Worm (Caenorhabditis elegans): Measurements from ENCODE around the gene F55E10.1.

- TF ChIP-seq nhr-11 (tag; optimal IDR thresholded peaks at IDR 0.05) = no peak
- TF ChIP-seq nhr-77 (tag; optimal IDR thresholded peaks at IDR 0.05) = no peak
- TF ChIP-seq nfya-1 (tag; optimal IDR thresholded peaks at IDR 0.05; ENCODE audit: insufficient read depth) = no peak
- TF ChIP-seq pqm-1 (tag; optimal IDR thresholded peaks at IDR 0.05) = no peak
- no peak for TF ChIP-seq unc-39 (tag; optimal IDR thresholded peaks at IDR 0.05)
- no peak for TF ChIP-seq snpc-4 (tag; optimal IDR thresholded peaks at IDR 0.05)
- TF ChIP-seq egl-27 (tag; optimal IDR thresholded peaks at IDR 0.05) = no peak
- no peak for TF ChIP-seq fos-1 (tag; optimal IDR thresholded peaks at IDR 0.05)
- no peak for TF ChIP-seq egl-5 (tag; optimal IDR thresholded peaks at IDR 0.05)
- TF ChIP-seq nhr-12 (tag; optimal IDR thresholded peaks at IDR 0.05) = no peak
- no peak for TF ChIP-seq nhr-25 (tag; optimal IDR thresholded peaks at IDR 0.05)
Measured at ce11 chrX:8356305-8356704, 14.5 kb downstream of the F55E10.1 start.
